Fruit fly (Drosophila melanogaster): Measurements from ENCODE around the gene Exo84.

The Exo84 gene

DNA sequence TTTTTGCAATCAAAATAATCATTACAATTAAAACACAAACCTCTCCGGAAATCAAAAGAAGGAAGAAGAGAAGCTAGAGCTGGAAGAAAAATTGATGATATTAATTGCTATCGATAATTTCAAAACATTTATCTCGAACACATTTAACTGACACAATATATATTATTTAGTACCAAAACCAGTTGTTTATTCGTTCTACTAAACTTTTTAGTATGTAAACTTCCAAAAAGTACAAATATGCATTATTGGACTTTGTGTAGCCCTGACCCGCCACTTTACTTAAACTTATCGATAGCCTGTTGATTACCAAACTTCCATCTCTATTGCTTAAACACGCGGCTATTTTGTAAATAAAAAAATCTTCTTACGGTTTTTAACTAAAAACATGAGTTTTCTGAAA, 7.1 kb upstream of the Exo84 start, which contains the start of the genes RpL34a and Trmt61 (continued):
- TF ChIP-seq Lhr (GFP tag; optimal IDR thresholded peaks at IDR 0.05) (peak; percentile 88), CG6791 (GFP tag; IDR thresholded peaks at IDR 0.05; ENCODE audit: partially characterized antibody) (peak; percentile 75), prd (optimal IDR thresholded peaks at IDR 0.05) (no peak), prd (GFP tag; IDR thresholded peaks at IDR 0.05) (peak; percentile 68), CG6272 (GFP tag; IDR thresholded peaks at IDR 0.05) (peak; percentile 45), CG12219 (GFP tag; optimal IDR thresholded peaks at IDR 0.05) (peak; percentile 76), inv (GFP tag; IDR thresholded peaks at IDR 0.05; ENCODE audit: partially characterized antibody) (peak; percentile 82), CG10267 (tag; optimal IDR thresholded peaks at IDR 0.05) (peak; percentile 90), CG14710 (tag; optimal IDR thresholded peaks at IDR 0.05) (peak; percentile 95), Dref (GFP tag; IDR thresholded peaks at IDR 0.05) (peak; percentile 81), sna (GFP tag; IDR thresholded peaks at IDR 0.05; ENCODE audit: partially characterized antibody) (peak; percentile 92), Atf-2 (GFP tag; optimal IDR thresholded peaks at IDR 0.05) (peak; percentile 64), dm (GFP tag; optimal IDR thresholded peaks at IDR 0.05) (peak; percentile 92), hbn (GFP tag; IDR thresholded peaks at IDR 0.05; ENCODE audit: partially characterized antibody) (peak; percentile 88), nmo (GFP tag; optimal IDR thresholded peaks at IDR 0.05) (peak; percentile 92), CG16813 (GFP tag; IDR thresholded peaks at IDR 0.05; ENCODE audit: partially characterized antibody) (peak; percentile 87), Kr (GFP tag; optimal IDR thresholded peaks at IDR 0.05) (peak; percentile 27), CG4424 (GFP tag; optimal IDR thresholded peaks at IDR 0.05) (peak; percentile 87), Hr3 (GFP tag; optimal IDR thresholded peaks at IDR 0.05) (peak; percentile 72), kah (GFP tag; optimal IDR thresholded peaks at IDR 0.05) (peak; percentile 83), CG6689 (GFP tag; IDR thresholded peaks at IDR 0.05) (peak; percentile 68; the same call in 1 of the 2 replicates), mirr (GFP tag; optimal IDR thresholded peaks at IDR 0.05) (peak; percentile 92), Ets65A (GFP tag) (peak; percentile 95), hth (optimal IDR thresholded peaks at IDR 0.05) (no peak), br (optimal IDR thresholded peaks at IDR 0.05) (no peak), ATbp (GFP tag; optimal IDR thresholded peaks at IDR 0.05) (peak; percentile 86), Xrp1 (GFP tag; IDR thresholded peaks at IDR 0.05) (peak; percentile 25; the same call in 1 of the 2 replicates), emc (GFP tag; optimal IDR thresholded peaks at IDR 0.05) (peak; percentile 29), CG17829 (tag; optimal IDR thresholded peaks at IDR 0.05) (peak; percentile 87), grau (tag; optimal IDR thresholded peaks at IDR 0.05) (peak; percentile 86), D (optimal IDR thresholded peaks at IDR 0.05) (no peak), D (GFP tag; optimal IDR thresholded peaks at IDR 0.05) (peak; percentile 85), vnd (GFP tag; IDR thresholded peaks at IDR 0.05; ENCODE audit: partially characterized antibody) (peak; percentile 84), CG2199 (GFP tag; IDR thresholded peaks at IDR 0.05) (no peak), gce (GFP tag; IDR thresholded peaks at IDR 0.05) (peak; percentile 81; the same call in 2 of the 3 replicates), hkb (optimal IDR thresholded peaks at IDR 0.05) (no peak), hkb (GFP tag; IDR thresholded peaks at IDR 0.05) (peak; percentile 88), gfzf (GFP tag; optimal IDR thresholded peaks at IDR 0.05) (peak; percentile 35), Fer1 (GFP tag; optimal IDR thresholded peaks at IDR 0.05) (peak; percentile 95), CG4854 (GFP tag; optimal IDR thresholded peaks at IDR 0.05) (peak; percentile 76), HLH54F (GFP tag; optimal IDR thresholded peaks at IDR 0.05) (peak; percentile 66), mld (GFP tag; IDR thresholded peaks at IDR 0.05; ENCODE audit: partially characterized antibody) (no peak; the same call in 2 of the 3 replicates), Bgb (GFP tag; IDR thresholded peaks at IDR 0.05; ENCODE audit: partially characterized antibody) (peak; percentile 79), NFAT (GFP tag; IDR thresholded peaks at IDR 0.05) (peak; percentile 54; the same call in 1 of the 2 replicates), CG17802 (tag; optimal IDR thresholded peaks at IDR 0.05) (peak; percentile 60), CG7271 (tag; optimal IDR thresholded peaks at IDR 0.05) (peak; percentile 96), Deaf1 (tag; optimal IDR thresholded peaks at IDR 0.05) (no peak), CG30020 (tag; optimal IDR thresholded peaks at IDR 0.05) (peak; percentile 76), Aef1 (GFP tag; IDR thresholded peaks at IDR 0.05) (peak; percentile 59), CG12071 (GFP tag; optimal IDR thresholded peaks at IDR 0.05) (peak; percentile 82), CkIIα-i1 (GFP tag; IDR thresholded peaks at IDR 0.05) (no peak), ken (GFP tag; IDR thresholded peaks at IDR 0.05) (peak; percentile 53; the same call in 1 of the 3 replicates)

Data from whole organism, embryonic.